Worm (Caenorhabditis elegans): ENCODE data around the gene H37A05.2.

ce11 chrV:13647617-13648016, 13.6 kb upstream of the H37A05.2 start:
- TF ChIP-seq him-1 (tag; optimal IDR thresholded peaks at IDR 0.05) (no peak), dao-5 (tag; optimal IDR thresholded peaks at IDR 0.05) (no peak), W03F9.2 (tag; optimal IDR thresholded peaks at IDR 0.05) (no peak)
